Worm (Caenorhabditis elegans): Measurements from ENCODE around the gene F55A4.3.
A peak's percentile ranks its signal among the peaks of the same experiment; 100 is the strongest.

The F55A4.3 gene

ce11 chrX:1018586-1018985 lies 6.3 kb downstream of the F55A4.3 start:
- TF ChIP-seq hmg-11 (tag; optimal IDR thresholded peaks at IDR 0.05) (peak; percentile 50), nhr-11 (tag; optimal IDR thresholded peaks at IDR 0.05) (no peak), zag-1 (tag; optimal IDR thresholded peaks at IDR 0.05) (peak; percentile 27), snpc-4 (tag; optimal IDR thresholded peaks at IDR 0.05) (no peak), nfya-1 (tag; optimal IDR thresholded peaks at IDR 0.05; ENCODE audit: insufficient read depth) (peak; percentile 42), ceh-16 (tag; optimal IDR thresholded peaks at IDR 0.05) (no peak), nhr-12 (tag; optimal IDR thresholded peaks at IDR 0.05) (no peak), fkh-10 (GFP tag; optimal IDR thresholded peaks at IDR 0.05) (peak; percentile 5)

ce11 chrX:1017456-1017855 lies 7.5 kb downstream of the F55A4.3 start, which contains the start of the genes F55A4.13 and nlf-1:
Gene F55A4.13 (minus strand): TSS chrX:1017556.
Gene nlf-1 (minus strand): TSS chrX:1017567.
- TF ChIP-seq pha-4 (tag; optimal IDR thresholded peaks at IDR 0.05) (no peak), lin-39 (tag; optimal IDR thresholded peaks at IDR 0.05) (no peak), hmg-11 (tag; optimal IDR thresholded peaks at IDR 0.05) (no peak), nhr-25 (tag; optimal IDR thresholded peaks at IDR 0.05) (no peak), skn-1 (tag; optimal IDR thresholded peaks at IDR 0.05) (no peak), ztf-4 (tag; optimal IDR thresholded peaks at IDR 0.05) (no peak), fkh-10 (GFP tag; optimal IDR thresholded peaks at IDR 0.05) (no peak), snpc-4 (tag; optimal IDR thresholded peaks at IDR 0.05) (no peak), ztf-11 (tag; optimal IDR thresholded peaks at IDR 0.05) (no peak), nhr-77 (tag; optimal IDR thresholded peaks at IDR 0.05) (no peak), nhr-67 (tag; optimal IDR thresholded peaks at IDR 0.05) (no peak), sea-2 (GFP tag; optimal IDR thresholded peaks at IDR 0.05) (no peak), nhr-76 (tag; optimal IDR thresholded peaks at IDR 0.05) (no peak), nhr-23 (tag; optimal IDR thresholded peaks at IDR 0.05) (no peak)

ce11 chrX:1014708-1015107 lies 10.2 kb downstream of the F55A4.3 start:
- TF ChIP-seq fos-1 (tag; optimal IDR thresholded peaks at IDR 0.05) (no peak), ama-1 (optimal IDR thresholded peaks at IDR 0.05) (no peak), mml-1 (tag; optimal IDR thresholded peaks at IDR 0.05) (no peak), daf-12 (tag; optimal IDR thresholded peaks at IDR 0.05) (no peak), fkh-10 (GFP tag; optimal IDR thresholded peaks at IDR 0.05) (peak; percentile 74), ceh-82 (tag; optimal IDR thresholded peaks at IDR 0.05) (no peak)

- no peak for TF ChIP-seq nhr-11 (tag; optimal IDR thresholded peaks at IDR 0.05)
- TF ChIP-seq daf-12 (tag; optimal IDR thresholded peaks at IDR 0.05): no peak
- no peak for TF ChIP-seq unc-39 (tag; optimal IDR thresholded peaks at IDR 0.05)
- TF ChIP-seq ceh-9 (tag; optimal IDR thresholded peaks at IDR 0.05): no peak
- TF ChIP-seq pqm-1 (tag; optimal IDR thresholded peaks at IDR 0.05): no peak
- TF ChIP-seq fkh-2 (tag; optimal IDR thresholded peaks at IDR 0.05): no peak
- no peak for TF ChIP-seq ceh-28 (tag; optimal IDR thresholded peaks at IDR 0.05)
- TF ChIP-seq jun-1 (tag; optimal IDR thresholded peaks at IDR 0.05): no peak
- TF ChIP-seq nhr-28 (tag; optimal IDR thresholded peaks at IDR 0.05): no peak
- no peak for TF ChIP-seq mdl-1 (tag; optimal IDR thresholded peaks at IDR 0.05)
- TF ChIP-seq mml-1 (tag; optimal IDR thresholded peaks at IDR 0.05): no peak
- TF ChIP-seq pha-4 (tag; optimal IDR thresholded peaks at IDR 0.05): peak; percentile 46
- TF ChIP-seq ama-1 (optimal IDR thresholded peaks at IDR 0.05): peak; percentile 95
- TF ChIP-seq nhr-12 (tag; optimal IDR thresholded peaks at IDR 0.05): no peak
- TF ChIP-seq sea-2 (GFP tag; optimal IDR thresholded peaks at IDR 0.05): no peak
- no peak for TF ChIP-seq tbx-2 (tag; optimal IDR thresholded peaks at IDR 0.05)
- TF ChIP-seq elt-2 (tag; optimal IDR thresholded peaks at IDR 0.05): peak; percentile 50
Observed at ce11 chrX:1012385-1012866, 12.5 kb downstream of the F55A4.3 start.

ce11 chrX:1010627-1011452 lies 14.1 kb downstream of the F55A4.3 start:
- no peak for TF ChIP-seq unc-39 (tag; optimal IDR thresholded peaks at IDR 0.05)
- peak; percentile 14 for TF ChIP-seq lsy-12 (tag; optimal IDR thresholded peaks at IDR 0.05)
- TF ChIP-seq nhr-76 (tag; optimal IDR thresholded peaks at IDR 0.05): no peak
- TF ChIP-seq mml-1 (tag; optimal IDR thresholded peaks at IDR 0.05): no peak
- no peak for TF ChIP-seq fkh-2 (tag; optimal IDR thresholded peaks at IDR 0.05)
- no peak for TF ChIP-seq nhr-77 (tag; optimal IDR thresholded peaks at IDR 0.05)
- TF ChIP-seq ceh-9 (tag; optimal IDR thresholded peaks at IDR 0.05): no peak
- no peak for TF ChIP-seq ztf-11 (tag; optimal IDR thresholded peaks at IDR 0.05)
- no peak for TF ChIP-seq eor-1 (tag; optimal IDR thresholded peaks at IDR 0.05)
- TF ChIP-seq hmg-11 (tag; optimal IDR thresholded peaks at IDR 0.05): no peak
- TF ChIP-seq nhr-67 (tag; optimal IDR thresholded peaks at IDR 0.05): no peak
- no peak for TF ChIP-seq nhr-237 (tag; optimal IDR thresholded peaks at IDR 0.05)
- no peak for TF ChIP-seq elt-1 (tag; optimal IDR thresholded peaks at IDR 0.05)
- TF ChIP-seq R02D3.7 (tag; optimal IDR thresholded peaks at IDR 0.05): no peak
- no peak for TF ChIP-seq lin-39 (tag; optimal IDR thresholded peaks at IDR 0.05)
- TF ChIP-seq fos-1 (tag; optimal IDR thresholded peaks at IDR 0.05): no peak
- TF ChIP-seq pqm-1 (tag; optimal IDR thresholded peaks at IDR 0.05): peak; percentile 60
- TF ChIP-seq jun-1 (tag; optimal IDR thresholded peaks at IDR 0.05): peak; percentile 33
- TF ChIP-seq aly-2 (tag; optimal IDR thresholded peaks at IDR 0.05): no peak
- TF ChIP-seq elt-2 (tag; optimal IDR thresholded peaks at IDR 0.05): peak; percentile 95
- peak; percentile 43 for TF ChIP-seq ztf-4 (tag; optimal IDR thresholded peaks at IDR 0.05)
- no peak for TF ChIP-seq nhr-12 (tag; optimal IDR thresholded peaks at IDR 0.05)
- TF ChIP-seq mdl-1 (tag; optimal IDR thresholded peaks at IDR 0.05): no peak
- TF ChIP-seq sea-2 (GFP tag; optimal IDR thresholded peaks at IDR 0.05): no peak
- peak; percentile 70 for TF ChIP-seq nhr-43 (tag; optimal IDR thresholded peaks at IDR 0.05; ENCODE audit: poor library complexity, severe bottlenecking)

Data from whole organism, L3 larva.